Worm (Caenorhabditis elegans) whole organism, midembryonic: Measurements from ENCODE around the gene pek-1.

Experiments used
- flt-1 ChIP-seq: fragments of 200-800 bp; sonication (Bioruptor generic); IDR thresholded peaks from 2 replicates; pipeline ENCODE4 v1.3.6; 2022; ENCODE audit warnings: missing genetic modification characterization, missing compliant biosample characterization
- med-1 ChIP-seq: sonication (generic microtip); optimal IDR thresholded peaks from 2 replicates; lab custom pipeline; 2017; ENCODE audit warnings: missing genetic modification characterization, mild to moderate bottlenecking, missing compliant biosample characterization, antibody characterized with exemption, missing genetic modification reagents; ENCODE audit not compliant: insufficient read depth

ce11 chrX:11427550-11427949 lies 12.9 kb upstream of the pek-1 start:
- TF ChIP-seq flt-1 (GFP tag; lab: Robert Waterston, UW), result no peak
- TF ChIP-seq med-1, result no peak
